Fruit fly (Drosophila melanogaster) whole organism, embryonic: ENCODE measurements around the gene Ppat-Dpck.

Source experiments
- Abd-B ChIP-seq: fragments of 200-800 bp; sonication (Bioruptor generic); optimal IDR thresholded peaks from 2 replicates; lab custom pipeline; 2018; ENCODE audit warnings: missing biosample characterization, mild to moderate bottlenecking, missing genetic modification characterization, moderate library complexity
- Ada2b ChIP-seq: fragments of 200-800 bp; sonication (Bioruptor generic); IDR thresholded peaks from 2 replicates; pipeline ENCODE4 v1.3.6; 2022; ENCODE audit warnings: missing biosample characterization, missing genetic modification characterization
- CG1024 ChIP-seq: fragments of 200-800 bp; sonication (Bioruptor generic); IDR thresholded peaks from 2 replicates; pipeline ENCODE4 v1.3.6; 2022; ENCODE audit warnings: missing biosample characterization, missing genetic modification characterization
- CG12071 ChIP-seq: fragments of 200-800 bp; sonication (Bioruptor generic); optimal IDR thresholded peaks from 3 replicates; lab custom pipeline; 2018; ENCODE audit warnings: missing biosample characterization, mild to moderate bottlenecking, missing genetic modification characterization
- CG14667 ChIP-seq: fragments of 200-800 bp; sonication (Bioruptor generic); IDR thresholded peaks from 2 replicates; pipeline ENCODE4 v1.3.6; 2022; ENCODE audit warnings: missing biosample characterization, missing genetic modification characterization
- CG15514 ChIP-seq: fragments of 200-800 bp; sonication (Bioruptor generic); optimal IDR thresholded peaks from 3 replicates; lab custom pipeline; 2017; ENCODE audit warnings: missing biosample characterization, missing genetic modification characterization, mild to moderate bottlenecking, moderate library complexity, missing genetic modification reagents
- CG1602 ChIP-seq: fragments of 200-800 bp; sonication (Bioruptor generic); optimal IDR thresholded peaks from 3 replicates; lab custom pipeline; 2016; ENCODE audit warnings: missing biosample characterization, missing genetic modification characterization
- CG17361 ChIP-seq: fragments of 200-800 bp; sonication (Bioruptor generic); IDR thresholded peaks from 3 replicates; pipeline ENCODE4 v1.3.6; 2022; ENCODE audit warnings: missing biosample characterization, missing genetic modification characterization
- CG17568 ChIP-seq: fragments of 200-800 bp; sonication (Bioruptor generic); optimal IDR thresholded peaks from 2 replicates; lab custom pipeline; 2018; ENCODE audit warnings: missing biosample characterization, mild to moderate bottlenecking, missing genetic modification characterization, moderate library complexity
- CG32767 ChIP-seq: fragments of 200-800 bp; sonication (Bioruptor generic); IDR thresholded peaks from 2 replicates; pipeline ENCODE4 v1.3.6; 2022; ENCODE audit warnings: missing biosample characterization, missing genetic modification characterization
- CG3995 ChIP-seq: fragments of 200-800 bp; sonication (Bioruptor generic); optimal IDR thresholded peaks from 3 replicates; lab custom pipeline; 2016; ENCODE audit warnings: missing biosample characterization, missing genetic modification characterization
- CG6254 ChIP-seq: fragments of 200-800 bp; sonication (Bioruptor generic); optimal IDR thresholded peaks from 3 replicates; lab custom pipeline; 2017; ENCODE audit warnings: mild to moderate bottlenecking, missing biosample characterization, missing genetic modification reagents, missing genetic modification characterization
- CG6765 ChIP-seq: fragments of 200-800 bp; sonication (Bioruptor generic); optimal IDR thresholded peaks from 3 replicates; lab custom pipeline; 2017; ENCODE audit warnings: missing biosample characterization, mild to moderate bottlenecking, missing genetic modification characterization
- CG9215 ChIP-seq: fragments of 200-800 bp; sonication (Bioruptor generic); IDR thresholded peaks from 2 replicates; pipeline ENCODE4 v1.3.6; 2022; ENCODE audit warnings: missing biosample characterization, missing genetic modification characterization
- CG9437 ChIP-seq: fragments of 200-800 bp; sonication (Bioruptor generic); optimal IDR thresholded peaks from 2 replicates; lab custom pipeline; 2018; ENCODE audit warnings: missing biosample characterization, mild to moderate bottlenecking, missing genetic modification characterization
- CG9932 ChIP-seq: fragments of 200-800 bp; sonication (Bioruptor generic); IDR thresholded peaks from 2 replicates; pipeline ENCODE4 v1.3.6; 2022; ENCODE audit warnings: missing biosample characterization, missing genetic modification characterization
- D ChIP-seq, 2 experiments: fragments of 200-800 bp in 1 of 2; fragments of >200 bp in 1 of 2; sonication (Bioruptor generic) in 1 of 2; optimal IDR thresholded peaks; 2 replicates in 1 of 2; 3 replicates in 1 of 2; lab custom pipeline; 2017; ENCODE audit warnings: mild to moderate bottlenecking in 1 of 2, missing biosample characterization in 1 of 2, missing genetic modification characterization in 1 of 2, missing genetic modification reagents in 1 of 2
- Dip2 ChIP-seq: fragments of 200-800 bp; sonication (Bioruptor generic); IDR thresholded peaks from 2 replicates; pipeline ENCODE4 v1.3.6; 2022; ENCODE audit warnings: missing biosample characterization, missing genetic modification characterization
- Dp ChIP-seq: fragments of 200-800 bp; sonication (Bioruptor generic); optimal IDR thresholded peaks from 2 replicates; lab custom pipeline; 2018; ENCODE audit warnings: missing biosample characterization, mild to moderate bottlenecking, missing genetic modification characterization, moderate library complexity
- Eip74EF ChIP-seq, 2 experiments: fragments of 200-800 bp in 1 of 2; fragments of >200 bp in 1 of 2; sonication (Bioruptor generic) in 1 of 2; optimal IDR thresholded peaks; 2 replicates each; lab custom pipeline; 2017 to 2019; ENCODE audit warnings: missing biosample characterization in 2 of 2, missing genetic modification characterization in 2 of 2, mild to moderate bottlenecking in 1 of 2, moderate library complexity in 1 of 2
- Fer2 ChIP-seq: fragments of 200-800 bp; sonication (Bioruptor generic); optimal IDR thresholded peaks from 2 replicates; lab custom pipeline; 2018; ENCODE audit warnings: missing biosample characterization, mild to moderate bottlenecking, missing genetic modification characterization, moderate library complexity
- Kr ChIP-seq: fragments of 200-800 bp; sonication (Bioruptor generic); optimal IDR thresholded peaks from 2 replicates; lab custom pipeline; 2017; ENCODE audit warnings: missing biosample characterization, mild to moderate bottlenecking, missing genetic modification characterization
- Mrtf ChIP-seq: fragments of 200-800 bp; sonication (Bioruptor generic); IDR thresholded peaks from 3 replicates; pipeline ENCODE4 v1.3.6; 2022; ENCODE audit warnings: missing biosample characterization, missing genetic modification characterization
- Ptx1 ChIP-seq: fragments of 200-800 bp; sonication (Bioruptor generic); IDR thresholded peaks from 2 replicates; pipeline ENCODE4 v1.3.6; 2022; ENCODE audit warnings: missing biosample characterization, missing genetic modification characterization
- Spps ChIP-seq: fragments of 200-800 bp; sonication (Bioruptor generic); optimal IDR thresholded peaks from 2 replicates; lab custom pipeline; 2018; ENCODE audit warnings: missing biosample characterization, mild to moderate bottlenecking, missing genetic modification characterization
- Sry-δ ChIP-seq: fragments of 200-800 bp; sonication (Bioruptor generic); optimal IDR thresholded peaks from 2 replicates; lab custom pipeline; 2016; ENCODE audit warnings: missing biosample characterization, missing genetic modification characterization
- Ssrp ChIP-seq: fragments of 200-800 bp; sonication (Bioruptor generic); optimal IDR thresholded peaks from 2 replicates; lab custom pipeline; 2018; ENCODE audit warnings: missing biosample characterization, mild to moderate bottlenecking, missing genetic modification characterization, moderate library complexity
- YL-1 ChIP-seq: fragments of 200-800 bp; sonication (Bioruptor generic); optimal IDR thresholded peaks from 3 replicates; lab custom pipeline; 2017; ENCODE audit warnings: missing biosample characterization, mild to moderate bottlenecking, missing genetic modification characterization
- ap ChIP-seq: fragments of 200-800 bp; sonication (Bioruptor generic); IDR thresholded peaks from 2 replicates; pipeline ENCODE4 v1.3.6; 2022; ENCODE audit warnings: missing biosample characterization, missing genetic modification characterization
- bsh ChIP-seq, 2 experiments: fragments of 200-800 bp; sonication (Bioruptor generic); optimal IDR thresholded peaks; 2 replicates each; lab custom pipeline; 2017 to 2018; ENCODE audit warnings: mild to moderate bottlenecking in 2 of 2, missing biosample characterization in 2 of 2, missing genetic modification characterization in 2 of 2, moderate library complexity in 1 of 2
- chinmo ChIP-seq: fragments of 200-800 bp; sonication (Bioruptor generic); IDR thresholded peaks from 4 replicates; pipeline ENCODE4 v1.3.6; 2022; ENCODE audit warnings: missing biosample characterization, missing genetic modification characterization; ENCODE audit not compliant: partially characterized antibody
- chm ChIP-seq: fragments of 200-800 bp; sonication (Bioruptor generic); IDR thresholded peaks from 2 replicates; pipeline ENCODE4 v1.3.6; 2022; ENCODE audit warnings: missing biosample characterization, missing genetic modification characterization
- dm ChIP-seq: fragments of 200-800 bp; sonication (Bioruptor generic); optimal IDR thresholded peaks from 3 replicates; lab custom pipeline; 2016; ENCODE audit warnings: missing biosample characterization, missing genetic modification characterization
- fd102C ChIP-seq: fragments of 200-800 bp; sonication (Bioruptor generic); optimal IDR thresholded peaks from 2 replicates; lab custom pipeline; 2018; ENCODE audit warnings: missing biosample characterization, mild to moderate bottlenecking, missing genetic modification characterization, moderate library complexity
- gt ChIP-seq: fragments of 200-800 bp; sonication (Bioruptor generic); IDR thresholded peaks from 2 replicates; pipeline ENCODE4 v1.3.6; 2022; ENCODE audit warnings: missing biosample characterization, missing genetic modification characterization
- hbn ChIP-seq: fragments of 200-800 bp; sonication (Bioruptor generic); IDR thresholded peaks from 2 replicates; pipeline ENCODE4 v1.3.6; 2022; ENCODE audit warnings: missing biosample characterization, missing genetic modification characterization; ENCODE audit not compliant: partially characterized antibody
- pan ChIP-seq, 4 experiments: fragments of >200 bp in 3 of 4; fragments of 200-800 bp in 1 of 4; sonication (Bioruptor generic) in 1 of 4; optimal IDR thresholded peaks in 3 of 4; IDR thresholded peaks in 1 of 4; 2 replicates each; pipeline versions ENCODE4 v1.3.6 to Lab custom; 2017 to 2022; ENCODE audit warnings: missing biosample characterization in 2 of 4, missing genetic modification characterization in 2 of 4, mixed read lengths in 1 of 4
- psq ChIP-seq: fragments of 200-800 bp; sonication (Bioruptor generic); optimal IDR thresholded peaks from 2 replicates; lab custom pipeline; 2017; ENCODE audit warnings: missing biosample characterization, missing genetic modification characterization
- salm ChIP-seq: fragments of 200-800 bp; sonication (Bioruptor generic); optimal IDR thresholded peaks from 2 replicates; lab custom pipeline; 2018; ENCODE audit warnings: missing biosample characterization, mild to moderate bottlenecking, missing genetic modification characterization
- sc ChIP-seq, 3 experiments: fragments of >200 bp in 2 of 3; fragments of 200-800 bp in 1 of 3; sonication (Bioruptor generic) in 1 of 3; optimal IDR thresholded peaks; 2 replicates in 2 of 3; 3 replicates in 1 of 3; lab custom pipeline; 2017; ENCODE audit warnings: mild to moderate bottlenecking in 1 of 3, missing biosample characterization in 1 of 3, missing genetic modification characterization in 1 of 3, missing genetic modification reagents in 1 of 3
- schlank ChIP-seq: fragments of 200-800 bp; sonication (Bioruptor generic); optimal IDR thresholded peaks from 2 replicates; lab custom pipeline; 2018; ENCODE audit warnings: missing biosample characterization, mild to moderate bottlenecking, missing genetic modification characterization
- sim ChIP-seq: fragments of 200-800 bp; sonication (Bioruptor generic); IDR thresholded peaks from 2 replicates; pipeline ENCODE4 v1.3.6; 2022; ENCODE audit warnings: missing biosample characterization, missing genetic modification characterization
- sima ChIP-seq: fragments of 200-800 bp; sonication (Bioruptor generic); optimal IDR thresholded peaks from 2 replicates; lab custom pipeline; 2016; ENCODE audit warnings: missing biosample characterization, missing genetic modification characterization
- trem ChIP-seq: fragments of 200-800 bp; optimal IDR thresholded peaks from 3 replicates; lab custom pipeline; 2019; ENCODE audit warnings: missing biosample characterization, mild to moderate bottlenecking, missing genetic modification characterization, moderate library complexity
- trh ChIP-seq: fragments of 200-800 bp; sonication (Bioruptor generic); optimal IDR thresholded peaks from 2 replicates; lab custom pipeline; 2016; ENCODE audit warnings: missing biosample characterization, missing genetic modification characterization
- ttk ChIP-seq: fragments of 200-800 bp; sonication (Bioruptor generic); IDR thresholded peaks from 2 replicates; pipeline ENCODE4 v2.1.2; 2022; ENCODE audit warnings: missing biosample characterization, missing genetic modification characterization
- zen2 ChIP-seq: fragments of 200-800 bp; sonication (Bioruptor generic); IDR thresholded peaks from 3 replicates; pipeline ENCODE4 v1.3.6; 2022; ENCODE audit warnings: missing biosample characterization, missing genetic modification characterization; ENCODE audit not compliant: partially characterized antibody
- zfh2 ChIP-seq: fragments of 200-800 bp; sonication (Bioruptor generic); optimal IDR thresholded peaks from 2 replicates; lab custom pipeline; 2016; ENCODE audit warnings: missing biosample characterization, missing genetic modification characterization

Gene Ppat-Dpck

DNA sequence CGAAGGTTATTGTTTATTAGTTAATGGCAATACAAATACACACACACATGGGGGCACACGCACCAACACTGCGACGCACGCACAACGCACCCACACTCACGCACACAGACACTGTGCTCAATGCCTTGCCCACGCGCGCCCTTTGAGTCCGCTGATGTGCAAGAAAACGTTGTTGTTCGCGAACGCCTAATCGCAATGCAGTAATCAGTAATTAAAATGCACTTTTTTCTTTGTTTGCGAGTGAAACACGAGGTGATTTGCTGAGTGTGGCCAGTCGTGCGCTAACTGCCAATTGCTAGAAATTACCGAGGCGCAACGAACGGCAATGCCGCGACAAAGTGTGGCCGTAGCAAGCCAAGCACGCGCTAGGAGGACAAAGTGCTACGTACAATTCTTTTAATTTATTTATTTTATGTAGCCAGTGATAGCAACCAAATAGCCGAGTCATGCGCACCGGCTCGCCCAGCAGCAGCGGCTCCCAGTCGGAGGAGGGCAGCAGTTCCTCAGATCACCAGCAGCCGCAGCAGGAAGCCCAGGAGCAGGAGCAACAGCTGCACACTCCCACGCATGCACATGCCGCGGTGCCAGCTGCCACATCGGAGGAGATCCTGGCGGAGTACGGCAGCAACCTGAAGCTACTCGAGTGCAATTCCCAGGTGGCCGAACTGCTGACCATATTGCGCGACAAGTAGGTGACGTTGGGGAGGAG, 42.2 kb upstream of the Ppat-Dpck start, which contains the start of the genes S6k and kri (continued):
- TF ChIP-seq Abd-B (GFP tag; lab: Kevin White, UChicago) (no peak), CG15514 (GFP tag; lab: Kevin White, UChicago) (peak; percentile 45), dm (GFP tag; lab: Kevin White, UChicago) (peak; percentile 99), Ssrp (tag; lab: Kevin White, UChicago) (no peak), Sry-δ (GFP tag; lab: Kevin White, UChicago) (peak; percentile 36), zfh2 (no peak), ttk (no peak), CG3995 (GFP tag; lab: Kevin White, UChicago) (peak; percentile 44), fd102C (no peak), Fer2 (no peak), CG6765 (GFP tag; lab: Kevin White, UChicago) (no peak), salm (tag; lab: Kevin White, UChicago) (no peak), CG9437 (GFP tag; lab: Kevin White, UChicago) (no peak), trh (GFP tag; lab: Kevin White, UChicago) (no peak), D (optimal IDR thresholded peaks at IDR 0.05; lab: Kevin White, UChicago) (no peak), D (GFP tag; optimal IDR thresholded peaks at IDR 0.05; lab: Kevin White, UChicago) (no peak), schlank (no peak), psq (GFP tag; lab: Kevin White, UChicago) (no peak), CG32767 (GFP tag; lab: Robert Waterston, UW) (no peak), sima (GFP tag; lab: Kevin White, UChicago) (no peak), CG6254 (no peak), CG9932 (GFP tag; lab: Robert Waterston, UW) (no peak), Dp (peak; percentile 39), zen2 (GFP tag; lab: Robert Waterston, UW) (no peak), Ada2b (no peak), Ptx1 (GFP tag; lab: Robert Waterston, UW) (no peak), Dip2 (GFP tag; lab: Robert Waterston, UW) (no peak), ap (no peak), hbn (GFP tag; lab: Robert Waterston, UW) (peak; percentile 12; the same call in 1 of the 2 replicates), CG14667 (GFP tag; lab: Robert Waterston, UW) (no peak), chm (no peak), Eip74EF (GFP tag; optimal IDR thresholded peaks at IDR 0.05; lab: Kevin White, UChicago) (peak in 1 of 2 experiments; percentile 40), gt (GFP tag; lab: Robert Waterston, UW) (no peak), CG12071 (GFP tag; lab: Kevin White, UChicago) (no peak), CG1602 (GFP tag; lab: Kevin White, UChicago) (no peak), CG17568 (GFP tag; lab: Kevin White, UChicago) (no peak), trem (peak; percentile 81), sc (optimal IDR thresholded peaks at IDR 0.05; lab: Kevin White, UChicago) (no peak), sc (GFP tag; optimal IDR thresholded peaks at IDR 0.05; lab: Kevin White, UChicago) (no peak), sim (GFP tag; lab: Robert Waterston, UW) (no peak), CG9215 (GFP tag; lab: Robert Waterston, UW) (peak; percentile 100), YL-1 (GFP tag; lab: Kevin White, UChicago) (peak; percentile 98), Spps (tag; lab: Kevin White, UChicago) (no peak), Mrtf (GFP tag; lab: Robert Waterston, UW) (no peak), Kr (no peak), CG1024 (GFP tag; lab: Robert Waterston, UW) (no peak), pan (optimal IDR thresholded peaks at IDR 0.05; lab: Kevin White, UChicago) (no peak), pan (GFP tag; optimal IDR thresholded peaks at IDR 0.05 in 1 of 2, IDR thresholded peaks at IDR 0.05 in 1 of 2) (peak in 1 of 2 experiments; percentile 26), CG17361 (0 out of 3 replicates have a peak, but pooled peaks have one; percentile 27), bsh (GFP tag; optimal IDR thresholded peaks at IDR 0.05; lab: Kevin White, UChicago) (no peak), chinmo (GFP tag; lab: Robert Waterston, UW) (peak; percentile 92; the same call in 2 of the 4 replicates)
